Fruit fly (Drosophila melanogaster): ENCODE data around the gene CG5787.

The CG5787 gene

dm6 chr2L:12718437-12719376, 6.0 kb upstream of the CG5787 start, which contains the start of gene MRP (continued):
- TF ChIP-seq slou (GFP tag; optimal IDR thresholded peaks at IDR 0.05) (no peak), knrl (GFP tag; IDR thresholded peaks at IDR 0.05; ENCODE audit: partially characterized antibody) (no peak), nmo (GFP tag; optimal IDR thresholded peaks at IDR 0.05) (no peak), CG17385 (GFP tag; optimal IDR thresholded peaks at IDR 0.05) (no peak), CG33213 (GFP tag; optimal IDR thresholded peaks at IDR 0.05) (no peak), danr (GFP tag; IDR thresholded peaks at IDR 0.05) (no peak), toy (GFP tag; IDR thresholded peaks at IDR 0.05) (no peak), tup (GFP tag; optimal IDR thresholded peaks at IDR 0.05) (no peak), Lhr (GFP tag; optimal IDR thresholded peaks at IDR 0.05) (no peak), pita (GFP tag; optimal IDR thresholded peaks at IDR 0.05) (no peak), Gug (GFP tag; IDR thresholded peaks at IDR 0.05) (no peak), CG32767 (GFP tag; IDR thresholded peaks at IDR 0.05) (no peak), Hr39 (optimal IDR thresholded peaks at IDR 0.05) (no peak), Opbp (GFP tag; IDR thresholded peaks at IDR 0.05; ENCODE audit: partially characterized antibody) (no peak), Oaz (GFP tag; IDR thresholded peaks at IDR 0.05) (no peak), Jarid2 (GFP tag; optimal IDR thresholded peaks at IDR 0.05) (peak; percentile 89), shn (GFP tag; optimal IDR thresholded peaks at IDR 0.05) (no peak), CG2120 (GFP tag; optimal IDR thresholded peaks at IDR 0.05) (no peak), nerfin-2 (GFP tag; IDR thresholded peaks at IDR 0.05; ENCODE audit: partially characterized antibody) (no peak), pros (GFP tag; optimal IDR thresholded peaks at IDR 0.05) (no peak), Hr78 (GFP tag; optimal IDR thresholded peaks at IDR 0.05) (no peak), CG1603 (tag; optimal IDR thresholded peaks at IDR 0.05) (no peak), nerfin-1 (tag; optimal IDR thresholded peaks at IDR 0.05) (no peak), GATAe (GFP tag; conservative IDR thresholded peaks at IDR 0.05) (no peak), CG17829 (tag; optimal IDR thresholded peaks at IDR 0.05) (no peak), slp2 (GFP tag; optimal IDR thresholded peaks at IDR 0.05) (no peak), bsh (GFP tag; optimal IDR thresholded peaks at IDR 0.05) (no peak), CG14860 (GFP tag; IDR thresholded peaks at IDR 0.05; ENCODE audit: partially characterized antibody) (no peak), eve (GFP tag; optimal IDR thresholded peaks at IDR 0.05) (no peak), CTCF (GFP tag; optimal IDR thresholded peaks at IDR 0.05) (peak; percentile 35), bowl (GFP tag; IDR thresholded peaks at IDR 0.05) (no peak), CG15514 (GFP tag; optimal IDR thresholded peaks at IDR 0.05) (no peak), CG8281 (tag; optimal IDR thresholded peaks at IDR 0.05) (no peak), ham (GFP tag; IDR thresholded peaks at IDR 0.05) (no peak), H2.0 (GFP tag; IDR thresholded peaks at IDR 0.05) (no peak), CG2202 (tag; optimal IDR thresholded peaks at IDR 0.05) (no peak), mam (GFP tag; optimal IDR thresholded peaks at IDR 0.05) (no peak), Mes4 (GFP tag; optimal IDR thresholded peaks at IDR 0.05) (no peak), CG11695 (GFP tag; IDR thresholded peaks at IDR 0.05) (no peak), Dll (GFP tag; IDR thresholded peaks at IDR 0.05; ENCODE audit: partially characterized antibody) (0 out of 4 replicates have a peak, but pooled peaks have one; percentile 39), CG18764 (GFP tag; optimal IDR thresholded peaks at IDR 0.05) (no peak), CG1233 (GFP tag; optimal IDR thresholded peaks at IDR 0.05) (no peak), CG4328 (GFP tag; optimal IDR thresholded peaks at IDR 0.05) (no peak), Poxn (GFP tag; IDR thresholded peaks at IDR 0.05) (no peak), NC2β (GFP tag; optimal IDR thresholded peaks at IDR 0.05) (no peak), Vsx1 (GFP tag; optimal IDR thresholded peaks at IDR 0.05) (peak; percentile 31), Sry-β (GFP tag; optimal IDR thresholded peaks at IDR 0.05) (no peak), CG7963 (GFP tag; IDR thresholded peaks at IDR 0.05; ENCODE audit: partially characterized antibody) (no peak), Dbx (GFP tag; IDR thresholded peaks at IDR 0.05) (0 out of 3 replicates have a peak, but pooled peaks have one; percentile 54)

Measured in whole organism, embryonic.